Fruit fly (Drosophila melanogaster): ENCODE data around the gene Culd.

The Culd gene

DNA sequence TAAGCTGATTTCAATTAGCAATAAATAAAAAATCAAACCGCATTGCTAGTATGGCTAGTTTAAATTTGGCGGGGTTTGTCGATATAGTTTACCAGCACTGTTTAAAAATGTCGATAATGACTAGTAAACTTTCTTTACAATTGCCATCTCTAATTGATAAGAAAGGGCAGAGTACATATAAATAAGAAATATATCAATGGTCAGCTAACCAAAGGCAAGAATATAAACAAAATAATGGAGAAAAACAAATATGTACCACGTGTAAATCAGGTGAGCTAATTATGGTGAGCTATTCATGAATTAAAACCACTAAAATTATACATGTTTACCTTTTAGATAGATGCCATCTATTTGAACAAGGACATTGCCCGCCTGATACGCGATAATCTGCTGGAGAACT lies 17.2 kb downstream of the Culd start, which contains the start of gene Pex2 (continued):
- TF ChIP-seq Lhr (GFP tag; optimal IDR thresholded peaks at IDR 0.05), result no peak
- no peak for TF ChIP-seq ATbp (GFP tag; optimal IDR thresholded peaks at IDR 0.05)
- peak; percentile 50 for TF ChIP-seq BEAF-32 (GFP tag; optimal IDR thresholded peaks at IDR 0.05)
- peak; percentile 9 for TF ChIP-seq YL-1 (GFP tag; optimal IDR thresholded peaks at IDR 0.05)
- TF ChIP-seq Dp (GFP tag; optimal IDR thresholded peaks at IDR 0.05), result peak; percentile 98
- peak; percentile 8 for TF ChIP-seq gfzf (GFP tag; optimal IDR thresholded peaks at IDR 0.05)
- TF ChIP-seq unc-4 (GFP tag; IDR thresholded peaks at IDR 0.05; ENCODE audit: partially characterized antibody), result 0 out of 2 replicates have a peak, but pooled peaks have one; percentile 25
- TF ChIP-seq CG18011 (GFP tag; optimal IDR thresholded peaks at IDR 0.05), result no peak
- peak; percentile 96 for TF ChIP-seq CG10267 (tag; optimal IDR thresholded peaks at IDR 0.05)
- TF ChIP-seq CG13624 (GFP tag; optimal IDR thresholded peaks at IDR 0.05), result peak; percentile 4
- TF ChIP-seq repo (GFP tag; optimal IDR thresholded peaks at IDR 0.05), result no peak
- TF ChIP-seq HmgZ (tag; optimal IDR thresholded peaks at IDR 0.05), result peak; percentile 76
- peak; percentile 34; the same call in 1 of the 3 replicates for TF ChIP-seq CG34224 (GFP tag; IDR thresholded peaks at IDR 0.05; ENCODE audit: partially characterized antibody)
- TF ChIP-seq Hr78 (GFP tag; optimal IDR thresholded peaks at IDR 0.05), result peak in 1 of 2 experiments; percentile 60
- TF ChIP-seq Dip3 (GFP tag; optimal IDR thresholded peaks at IDR 0.05), result no peak
- no peak for TF ChIP-seq Fer2 (tag; optimal IDR thresholded peaks at IDR 0.05)
- TF ChIP-seq ara (GFP tag; IDR thresholded peaks at IDR 0.05), result no peak
- TF ChIP-seq phol (tag; optimal IDR thresholded peaks at IDR 0.05), result peak; percentile 91
- TF ChIP-seq tap (tag; optimal IDR thresholded peaks at IDR 0.05), result peak; percentile 1
- peak; percentile 71 for TF ChIP-seq B-H2 (GFP tag; optimal IDR thresholded peaks at IDR 0.05)
- TF ChIP-seq CG2120 (GFP tag; optimal IDR thresholded peaks at IDR 0.05), result peak; percentile 32
- no peak for TF ChIP-seq CG12744 (GFP tag; optimal IDR thresholded peaks at IDR 0.05)
- TF ChIP-seq gro (GFP tag; optimal IDR thresholded peaks at IDR 0.05), result peak; percentile 55
- no peak for TF ChIP-seq CG11456 (GFP tag; IDR thresholded peaks at IDR 0.05)
- TF ChIP-seq CG6854 (GFP tag; optimal IDR thresholded peaks at IDR 0.05), result no peak
- peak; percentile 63 for TF ChIP-seq GATAe (GFP tag; conservative IDR thresholded peaks at IDR 0.05)
- peak; percentile 27 for TF ChIP-seq Myb (GFP tag; optimal IDR thresholded peaks at IDR 0.05)
- peak; percentile 36 for TF ChIP-seq trem (tag; optimal IDR thresholded peaks at IDR 0.05)
- TF ChIP-seq E2f2 (GFP tag; IDR thresholded peaks at IDR 0.05), result peak; percentile 98
- peak; percentile 48; the same call in 1 of the 2 replicates for TF ChIP-seq bbx (GFP tag; IDR thresholded peaks at IDR 0.05; ENCODE audit: partially characterized antibody)
- peak; percentile 27 for TF ChIP-seq crc (GFP tag; optimal IDR thresholded peaks at IDR 0.05)
- TF ChIP-seq CG2712 (tag; optimal IDR thresholded peaks at IDR 0.05), result peak; percentile 5
- TF ChIP-seq CG32767 (GFP tag; IDR thresholded peaks at IDR 0.05), result 0 out of 2 replicates have a peak, but pooled peaks have one; percentile 14
- peak; percentile 30 for TF ChIP-seq lab (GFP tag; optimal IDR thresholded peaks at IDR 0.05)
- TF ChIP-seq MESR4 (GFP tag; optimal IDR thresholded peaks at IDR 0.05), result peak; percentile 28
- peak; percentile 9 for TF ChIP-seq caup (GFP tag; optimal IDR thresholded peaks at IDR 0.05; ENCODE audit: severe bottlenecking)
- peak; percentile 48; the same call in 1 of the 4 replicates for TF ChIP-seq Dll (GFP tag; IDR thresholded peaks at IDR 0.05; ENCODE audit: partially characterized antibody)
- no peak for TF ChIP-seq zfh1 (GFP tag; IDR thresholded peaks at IDR 0.05)
- TF ChIP-seq lilli (GFP tag; optimal IDR thresholded peaks at IDR 0.05), result peak; percentile 25
- 0 out of 2 replicates have a peak, but pooled peaks have one; percentile 23 for TF ChIP-seq Drgx (GFP tag; IDR thresholded peaks at IDR 0.05)
- peak; percentile 8; the same call in 1 of the 2 replicates for TF ChIP-seq sob (GFP tag; IDR thresholded peaks at IDR 0.05)
- no peak for TF ChIP-seq zen2 (GFP tag; IDR thresholded peaks at IDR 0.05; ENCODE audit: partially characterized antibody)
- no peak for TF ChIP-seq pan (optimal IDR thresholded peaks at IDR 0.05)
- TF ChIP-seq pan (GFP tag; optimal IDR thresholded peaks at IDR 0.05 in 1 of 2, IDR thresholded peaks at IDR 0.05 in 1 of 2), result no peak
- TF ChIP-seq Doc3 (GFP tag; IDR thresholded peaks at IDR 0.05; ENCODE audit: partially characterized antibody), result 0 out of 3 replicates have a peak, but pooled peaks have one; percentile 21
- peak; percentile 84 for TF ChIP-seq Med (GFP tag)
- peak; percentile 48 for TF ChIP-seq CG12155 (GFP tag; optimal IDR thresholded peaks at IDR 0.05)
- TF ChIP-seq CG33213 (GFP tag; optimal IDR thresholded peaks at IDR 0.05), result peak; percentile 13
- TF ChIP-seq CG4617 (GFP tag; optimal IDR thresholded peaks at IDR 0.05; ENCODE audit: borderline replicate concordance), result peak; percentile 9

Data from whole organism, embryonic.